Worm (Caenorhabditis elegans): ENCODE results near the gene C18A11.2.
A peak's percentile ranks its signal among the peaks of the same experiment; 100 is the strongest.

The C18A11.2 gene

DNA sequence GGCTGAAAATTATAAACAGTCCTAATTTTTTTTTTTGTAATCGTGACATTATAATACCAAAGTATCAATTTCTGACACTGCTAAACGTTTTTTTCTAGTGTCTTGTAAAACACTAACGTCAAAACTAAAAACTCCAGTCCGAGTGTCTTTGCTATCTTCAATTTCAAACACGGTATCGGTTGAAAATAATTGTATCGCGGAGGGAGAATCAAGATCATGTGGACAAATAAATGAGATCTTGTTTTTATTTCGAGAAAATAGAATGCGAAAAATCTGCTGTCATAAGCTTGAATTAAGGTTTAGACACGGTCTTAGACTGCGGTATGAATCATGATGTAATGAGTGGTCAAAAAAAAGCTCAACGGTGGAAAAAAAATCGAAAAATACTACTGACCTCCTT is 18.7 kb upstream of the C18A11.2 start:
- TF ChIP-seq F57C9.4 (tag; optimal IDR thresholded peaks at IDR 0.05) (no peak), ztf-3 (GFP tag; optimal IDR thresholded peaks at IDR 0.05) (no peak), xnd-1 (tag; optimal IDR thresholded peaks at IDR 0.05) (no peak), attf-3 (GFP tag; conservative IDR thresholded peaks at IDR 0.05) (no peak), egrh-3 (GFP tag; IDR thresholded peaks at IDR 0.05) (no peak), lin-40 (tag; optimal IDR thresholded peaks at IDR 0.05) (peak; percentile 71), F10E7.11 (tag; optimal IDR thresholded peaks at IDR 0.05) (no peak), gei-17 (GFP tag; optimal IDR thresholded peaks at IDR 0.05) (peak; percentile 63), bed-1 (GFP tag; IDR thresholded peaks at IDR 0.05) (no peak)

DNA sequence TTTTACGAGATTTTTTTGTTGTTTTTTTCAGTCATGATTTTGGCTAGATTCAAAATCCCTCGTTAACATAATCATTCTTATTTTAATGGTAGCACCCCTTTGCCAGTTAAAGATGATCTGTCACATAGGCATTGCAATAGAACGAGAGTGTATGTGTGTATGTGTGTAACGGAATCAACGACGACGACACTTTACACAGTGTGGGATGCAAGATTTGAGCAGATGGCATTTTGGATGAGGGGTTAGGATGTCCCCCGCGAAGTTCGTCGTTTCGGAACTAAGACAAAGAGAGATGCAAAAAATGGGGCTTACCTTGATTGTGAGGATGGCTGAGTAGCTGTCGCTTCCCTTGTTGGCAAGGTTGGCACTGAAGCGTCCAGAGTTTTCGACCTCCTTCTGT is 15.3 kb upstream of the C18A11.2 start:
- TF ChIP-seq F52B5.7 (tag; optimal IDR thresholded peaks at IDR 0.05) (no peak), Y79H2A.3 (GFP tag; conservative IDR thresholded peaks at IDR 0.05) (no peak), nhr-80 (tag; optimal IDR thresholded peaks at IDR 0.05) (no peak), pha-4 (tag; optimal IDR thresholded peaks at IDR 0.05) (no peak), aptf-2 (GFP tag; conservative IDR thresholded peaks at IDR 0.05) (no peak), F33H1.4 (GFP tag; IDR thresholded peaks at IDR 0.05) (no peak), dox-1 (GFP tag; IDR thresholded peaks at IDR 0.05) (no peak), K11D2.4 (GFP tag; IDR thresholded peaks at IDR 0.05) (no peak), B0019.2 (GFP tag; conservative IDR thresholded peaks at IDR 0.05) (no peak), madf-10 (tag; optimal IDR thresholded peaks at IDR 0.05) (no peak), pbrm-1 (GFP tag; IDR thresholded peaks at IDR 0.05) (no peak)

DNA sequence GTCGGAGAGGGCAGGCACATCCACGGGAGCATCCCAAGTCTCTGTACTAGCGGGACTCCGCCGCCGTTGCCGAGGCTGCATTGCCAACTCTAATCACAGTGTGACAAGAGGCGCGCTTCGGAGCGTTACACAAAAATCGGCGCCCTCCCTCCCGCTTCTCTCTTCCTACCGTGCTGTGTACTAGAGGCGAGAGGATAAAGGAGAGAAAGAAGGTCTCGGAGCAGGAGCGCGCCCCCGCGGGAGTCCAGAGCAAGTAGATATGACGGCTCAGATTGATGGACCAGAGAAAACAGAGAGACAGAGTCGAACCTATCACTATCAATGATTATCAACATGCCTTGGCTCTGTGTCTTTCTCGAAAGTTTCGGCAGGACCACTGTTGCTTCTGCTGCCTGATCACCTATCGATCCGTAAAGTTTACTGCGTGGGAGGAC is 14.3 kb upstream of the C18A11.2 start:
- TF ChIP-seq madf-3 (GFP tag; IDR thresholded peaks at IDR 0.05) = no peak
- no peak for TF ChIP-seq let-607 (tag; optimal IDR thresholded peaks at IDR 0.05)
- TF ChIP-seq hrde-1 (tag; optimal IDR thresholded peaks at IDR 0.05; ENCODE audit: borderline replicate concordance) = no peak
- TF ChIP-seq hmg-20 (GFP tag; IDR thresholded peaks at IDR 0.05) = no peak
- TF ChIP-seq unc-130 (GFP tag; optimal IDR thresholded peaks at IDR 0.05) = no peak
- TF ChIP-seq lin-54 (GFP tag; optimal IDR thresholded peaks at IDR 0.05) = no peak
- TF ChIP-seq nhr-27 (tag; optimal IDR thresholded peaks at IDR 0.05) = no peak
- TF ChIP-seq snpc-3.4 (tag; optimal IDR thresholded peaks at IDR 0.05) = no peak
- no peak for TF ChIP-seq pbrm-1 (GFP tag; IDR thresholded peaks at IDR 0.05)
- peak; percentile 90 for TF ChIP-seq zfh-2 (GFP tag; conservative IDR thresholded peaks at IDR 0.05)
- no peak for TF ChIP-seq Y67H2A.10 (GFP tag; conservative IDR thresholded peaks at IDR 0.05)
- no peak for TF ChIP-seq dpl-1 (GFP tag; optimal IDR thresholded peaks at IDR 0.05)
- peak; percentile 72; the same call in 1 of the 2 replicates for TF ChIP-seq sea-2 (GFP tag; IDR thresholded peaks at IDR 0.05)
- no peak for TF ChIP-seq hlh-12 (tag; optimal IDR thresholded peaks at IDR 0.05)

DNA sequence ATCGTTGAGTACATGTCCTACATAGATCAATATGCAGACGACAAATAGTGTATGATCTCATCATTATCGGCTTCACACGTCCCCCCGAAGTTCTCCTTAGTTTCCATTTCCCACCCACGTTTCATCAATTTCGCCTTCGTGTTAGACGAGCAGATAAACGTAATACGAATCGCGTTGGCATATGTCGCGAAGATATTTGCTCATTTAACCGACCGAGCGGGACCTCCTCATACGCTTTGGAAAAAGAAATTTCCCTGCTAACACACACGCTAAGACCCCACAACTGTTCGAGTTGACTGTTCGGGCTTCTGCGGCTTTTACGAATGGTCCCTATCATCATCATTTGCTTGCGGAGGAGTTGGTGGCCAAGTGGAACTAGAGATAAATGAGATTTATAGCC is 12.9 kb upstream of the C18A11.2 start:
- TF ChIP-seq Y53G8AR.9 (GFP tag; conservative IDR thresholded peaks at IDR 0.05) (no peak), nfyb-1 (GFP tag; IDR thresholded peaks at IDR 0.05) (no peak), ZK185.1 (tag; optimal IDR thresholded peaks at IDR 0.05; ENCODE audit: poor library complexity, severe bottlenecking) (no peak), snpc-3.4 (tag; optimal IDR thresholded peaks at IDR 0.05) (no peak), sptf-2 (GFP tag; optimal IDR thresholded peaks at IDR 0.05) (no peak)

All from whole organism, young adult.